Fruit fly (Drosophila melanogaster) whole organism, embryonic: ENCODE results near the gene drl.
A peak's percentile ranks its signal among the peaks of the same experiment; 100 is the strongest.

Experiments used
- Asciz ChIP-seq: fragments of 200-800 bp; sonication (Bioruptor generic); optimal IDR thresholded peaks from 2 replicates; lab custom pipeline; 2017; ENCODE audit warnings: missing biosample characterization, mild to moderate bottlenecking, missing genetic modification characterization, missing genetic modification reagents
- Atf6 ChIP-seq: fragments of 200-800 bp; sonication (Bioruptor generic); IDR thresholded peaks from 2 replicates; pipeline ENCODE4 v1.3.6; 2022; ENCODE audit warnings: missing biosample characterization, missing genetic modification characterization
- Blimp-1 ChIP-seq: fragments of 200-800 bp; sonication (Bioruptor generic); optimal IDR thresholded peaks from 3 replicates; lab custom pipeline; 2018; ENCODE audit warnings: missing biosample characterization, missing genetic modification characterization, mild to moderate bottlenecking, moderate library complexity, missing genetic modification reagents
- CG10209 ChIP-seq: fragments of 200-800 bp; sonication (Bioruptor generic); optimal IDR thresholded peaks from 3 replicates; lab custom pipeline; 2017; ENCODE audit warnings: missing biosample characterization, mild to moderate bottlenecking, missing genetic modification characterization, missing genetic modification reagents
- CG10321 ChIP-seq: fragments of 200-800 bp; sonication (Bioruptor generic); IDR thresholded peaks from 2 replicates; pipeline ENCODE4 v1.3.6; 2022; ENCODE audit warnings: missing biosample characterization, missing genetic modification characterization
- CG10366 ChIP-seq: fragments of 200-800 bp; sonication (Bioruptor generic); IDR thresholded peaks from 2 replicates; pipeline ENCODE4 v1.3.6; 2022; ENCODE audit warnings: missing biosample characterization, missing genetic modification characterization
- CG10979 ChIP-seq: fragments of 200-800 bp; sonication (Bioruptor generic); optimal IDR thresholded peaks from 2 replicates; lab custom pipeline; 2018; ENCODE audit warnings: missing biosample characterization, mild to moderate bottlenecking, missing genetic modification characterization, moderate library complexity
- CG12155 ChIP-seq: fragments of 200-800 bp; sonication (Bioruptor generic); optimal IDR thresholded peaks from 3 replicates; lab custom pipeline; 2016; ENCODE audit warnings: missing biosample characterization, missing genetic modification characterization
- CG12219 ChIP-seq: fragments of 200-800 bp; sonication (Bioruptor generic); optimal IDR thresholded peaks from 3 replicates; lab custom pipeline; 2018; ENCODE audit warnings: missing biosample characterization, mild to moderate bottlenecking, missing genetic modification characterization
- CG14441 ChIP-seq: fragments of 200-800 bp; sonication (Bioruptor generic); IDR thresholded peaks from 2 replicates; pipeline ENCODE4 v1.3.6; 2022; ENCODE audit warnings: missing biosample characterization, missing genetic modification characterization
- CG17829 ChIP-seq: fragments of 200-800 bp; optimal IDR thresholded peaks from 2 replicates; lab custom pipeline; 2019; ENCODE audit warnings: missing biosample characterization, mild to moderate bottlenecking, missing genetic modification characterization, moderate library complexity
- CG30403 ChIP-seq: fragments of 200-800 bp; sonication (Bioruptor generic); optimal IDR thresholded peaks from 3 replicates; lab custom pipeline; 2016; ENCODE audit warnings: missing biosample characterization, missing genetic modification characterization
- CG30431 ChIP-seq: fragments of 200-800 bp; sonication (Bioruptor generic); optimal IDR thresholded peaks from 2 replicates; lab custom pipeline; 2017; ENCODE audit warnings: missing biosample characterization, missing genetic modification characterization
- CG31441 ChIP-seq: fragments of 200-800 bp; sonication (Bioruptor generic); IDR thresholded peaks from 2 replicates; pipeline ENCODE4 v1.3.6; 2022; ENCODE audit warnings: missing biosample characterization, missing genetic modification characterization
- CG4424 ChIP-seq: fragments of 200-800 bp; sonication (Bioruptor generic); optimal IDR thresholded peaks from 3 replicates; lab custom pipeline; 2016; ENCODE audit warnings: missing biosample characterization, missing genetic modification characterization
- CG4820 ChIP-seq: fragments of 200-800 bp; sonication (Bioruptor generic); optimal IDR thresholded peaks from 3 replicates; lab custom pipeline; 2016; ENCODE audit warnings: missing biosample characterization, missing genetic modification characterization
- CG5245 ChIP-seq: fragments of 200-800 bp; sonication (Bioruptor generic); optimal IDR thresholded peaks from 3 replicates; lab custom pipeline; 2016; ENCODE audit warnings: missing biosample characterization, missing genetic modification characterization
- CG6813 ChIP-seq: fragments of 200-800 bp; sonication (Bioruptor generic); optimal IDR thresholded peaks from 2 replicates; lab custom pipeline; 2017; ENCODE audit warnings: missing biosample characterization, missing genetic modification characterization, mild to moderate bottlenecking, moderate library complexity, missing genetic modification reagents
- CG7987 ChIP-seq: fragments of 200-800 bp; sonication (Bioruptor generic); optimal IDR thresholded peaks from 2 replicates; lab custom pipeline; 2018; ENCODE audit warnings: missing biosample characterization, mild to moderate bottlenecking, missing genetic modification characterization, moderate library complexity
- D ChIP-seq, 2 experiments: fragments of 200-800 bp in 1 of 2; fragments of >200 bp in 1 of 2; sonication (Bioruptor generic) in 1 of 2; optimal IDR thresholded peaks; 2 replicates in 1 of 2; 3 replicates in 1 of 2; lab custom pipeline; 2017; ENCODE audit warnings: mild to moderate bottlenecking in 1 of 2, missing biosample characterization in 1 of 2, missing genetic modification characterization in 1 of 2, missing genetic modification reagents in 1 of 2
- D19A ChIP-seq: fragments of 200-800 bp; optimal IDR thresholded peaks from 3 replicates; lab custom pipeline; 2019; ENCODE audit warnings: missing biosample characterization, mild to moderate bottlenecking, missing genetic modification characterization, moderate library complexity
- GATAe ChIP-seq: fragments of 200-800 bp; sonication (Bioruptor generic); conservative IDR thresholded peaks from 2 replicates; pipeline ENCODE4 v1.3.6; 2022; ENCODE audit warnings: missing biosample characterization, missing genetic modification characterization
- HLH3B ChIP-seq: fragments of 200-800 bp; sonication (Bioruptor generic); IDR thresholded peaks from 2 replicates; pipeline ENCODE4 v1.3.6; 2022; ENCODE audit warnings: missing biosample characterization, missing genetic modification characterization
- MTF-1 ChIP-seq: fragments of 200-800 bp; sonication (Bioruptor generic); optimal IDR thresholded peaks from 2 replicates; lab custom pipeline; 2018; ENCODE audit warnings: missing biosample characterization, mild to moderate bottlenecking, missing genetic modification characterization, borderline replicate concordance
- NFAT ChIP-seq: fragments of 200-800 bp; sonication (Bioruptor generic); IDR thresholded peaks from 2 replicates; pipeline ENCODE4 v1.3.6; 2022; ENCODE audit warnings: missing biosample characterization, missing genetic modification characterization
- Nf-YA ChIP-seq: fragments of 200-800 bp; sonication (Bioruptor generic); IDR thresholded peaks from 2 replicates; pipeline ENCODE4 v1.3.6; 2022; ENCODE audit warnings: missing biosample characterization, missing genetic modification characterization
- Nf-YC ChIP-seq: fragments of 200-800 bp; optimal IDR thresholded peaks from 3 replicates; lab custom pipeline; 2019; ENCODE audit warnings: missing biosample characterization, mild to moderate bottlenecking, missing genetic modification characterization, moderate library complexity
- Opbp ChIP-seq: fragments of 200-800 bp; sonication (Bioruptor generic); IDR thresholded peaks from 3 replicates; pipeline ENCODE4 v1.3.6; 2022; ENCODE audit warnings: missing biosample characterization, missing genetic modification characterization; ENCODE audit not compliant: partially characterized antibody
- Pdp1 ChIP-seq, 2 experiments: fragments of 200-800 bp; sonication (Bioruptor generic); optimal IDR thresholded peaks; 3 replicates each; lab custom pipeline; 2016; ENCODE audit warnings: missing biosample characterization in 2 of 2, missing genetic modification characterization in 2 of 2, mild to moderate bottlenecking in 1 of 2, moderate library complexity in 1 of 2
- Ptx1 ChIP-seq: fragments of 200-800 bp; sonication (Bioruptor generic); IDR thresholded peaks from 2 replicates; pipeline ENCODE4 v1.3.6; 2022; ENCODE audit warnings: missing biosample characterization, missing genetic modification characterization
- YL-1 ChIP-seq: fragments of 200-800 bp; sonication (Bioruptor generic); optimal IDR thresholded peaks from 3 replicates; lab custom pipeline; 2017; ENCODE audit warnings: missing biosample characterization, mild to moderate bottlenecking, missing genetic modification characterization
- abd-A ChIP-seq: fragments of 200-800 bp; sonication (Bioruptor generic); optimal IDR thresholded peaks from 3 replicates; lab custom pipeline; 2019; ENCODE audit warnings: missing biosample characterization, mild to moderate bottlenecking, missing genetic modification characterization, moderate library complexity
- cad ChIP-seq: fragments of >200 bp; optimal IDR thresholded peaks from 2 replicates; lab custom pipeline; 2017; ENCODE audit warnings: missing biosample characterization, missing genetic modification characterization
- cg ChIP-seq: fragments of 200-800 bp; sonication (Bioruptor generic); optimal IDR thresholded peaks from 3 replicates; lab custom pipeline; 2019; ENCODE audit warnings: missing biosample characterization, mild to moderate bottlenecking, missing genetic modification characterization, moderate library complexity
- cwo ChIP-seq: fragments of 200-800 bp; sonication (Bioruptor generic); optimal IDR thresholded peaks from 3 replicates; lab custom pipeline; 2017; ENCODE audit warnings: missing biosample characterization, missing genetic modification characterization, mild to moderate bottlenecking, moderate library complexity, missing genetic modification reagents
- en ChIP-seq: fragments of 200-800 bp; sonication (Bioruptor generic); optimal IDR thresholded peaks from 2 replicates; lab custom pipeline; 2016; ENCODE audit warnings: missing biosample characterization, missing genetic modification characterization
- gce ChIP-seq: fragments of 200-800 bp; sonication (Bioruptor generic); IDR thresholded peaks from 3 replicates; pipeline ENCODE4 v1.3.6; 2022; ENCODE audit warnings: missing biosample characterization, missing genetic modification characterization
- nau ChIP-seq: fragments of 200-800 bp; sonication (Bioruptor generic); optimal IDR thresholded peaks from 3 replicates; lab custom pipeline; 2017; ENCODE audit warnings: missing biosample characterization, mild to moderate bottlenecking, missing genetic modification characterization, missing genetic modification reagents
- nmo ChIP-seq: fragments of 200-800 bp; sonication (Bioruptor generic); optimal IDR thresholded peaks from 2 replicates; lab custom pipeline; 2018; ENCODE audit warnings: missing biosample characterization, mild to moderate bottlenecking, missing genetic modification characterization, moderate library complexity
- nom ChIP-seq: fragments of 200-800 bp; sonication (Bioruptor generic); optimal IDR thresholded peaks from 2 replicates; lab custom pipeline; 2017; ENCODE audit warnings: missing biosample characterization, missing genetic modification characterization, mild to moderate bottlenecking, moderate library complexity, missing genetic modification reagents
- odd ChIP-seq: fragments of 200-800 bp; sonication (Bioruptor generic); optimal IDR thresholded peaks from 2 replicates; lab custom pipeline; 2017; ENCODE audit warnings: missing biosample characterization, mild to moderate bottlenecking, missing genetic modification characterization
- otp ChIP-seq: fragments of 200-800 bp; sonication (Bioruptor generic); IDR thresholded peaks from 3 replicates; pipeline ENCODE4, ENCODE4 v1.3.6; 2022; ENCODE audit warnings: missing biosample characterization, missing genetic modification characterization
- prd ChIP-seq, 3 experiments: fragments of >200 bp in 2 of 3; fragments of 200-800 bp in 1 of 3; sonication (Bioruptor generic) in 1 of 3; optimal IDR thresholded peaks in 2 of 3; IDR thresholded peaks in 1 of 3; 2 replicates in 2 of 3; 3 replicates in 1 of 3; pipeline versions ENCODE4 v1.3.6 to Lab custom; 2017 to 2022; ENCODE audit warnings: missing biosample characterization in 1 of 3, missing genetic modification characterization in 1 of 3
- pum ChIP-seq: fragments of 200-800 bp; sonication (Bioruptor generic); optimal IDR thresholded peaks from 2 replicates; lab custom pipeline; 2016; ENCODE audit warnings: missing biosample characterization, missing genetic modification characterization
- shn ChIP-seq: fragments of 200-800 bp; sonication (Bioruptor generic); optimal IDR thresholded peaks from 3 replicates; lab custom pipeline; 2016; ENCODE audit warnings: missing biosample characterization, missing genetic modification characterization
- stc ChIP-seq: fragments of 200-800 bp; sonication (Bioruptor generic); IDR thresholded peaks from 2 replicates; pipeline ENCODE4 v1.3.6; 2022; ENCODE audit warnings: missing biosample characterization, missing genetic modification characterization
- stwl ChIP-seq: fragments of 200-800 bp; sonication (Bioruptor generic); optimal IDR thresholded peaks from 3 replicates; lab custom pipeline; 2018; ENCODE audit warnings: missing biosample characterization, mild to moderate bottlenecking, missing genetic modification characterization, moderate library complexity
- trh ChIP-seq: fragments of 200-800 bp; sonication (Bioruptor generic); optimal IDR thresholded peaks from 2 replicates; lab custom pipeline; 2016; ENCODE audit warnings: missing biosample characterization, missing genetic modification characterization
- ttk ChIP-seq: fragments of 200-800 bp; sonication (Bioruptor generic); IDR thresholded peaks from 2 replicates; pipeline ENCODE4 v2.1.2; 2022; ENCODE audit warnings: missing biosample characterization, missing genetic modification characterization

Gene drl

dm6 chr2L:19191789-19192297 is 1.7 kb downstream of the drl start (continued):
- TF ChIP-seq abd-A (no peak), Asciz (GFP tag; lab: Kevin White, UChicago) (peak; percentile 66), CG12155 (GFP tag; lab: Kevin White, UChicago) (no peak), stwl (tag; lab: Kevin White, UChicago) (no peak), Blimp-1 (GFP tag; lab: Kevin White, UChicago) (peak; percentile 30), CG4820 (GFP tag; lab: Kevin White, UChicago) (no peak), HLH3B (GFP tag; lab: Robert Waterston, UW) (peak; percentile 26; the same call in 1 of the 2 replicates), en (GFP tag; lab: Kevin White, UChicago) (peak; percentile 0), GATAe (GFP tag; lab: Robert Waterston, UW) (no peak; the same call in 1 of the 2 replicates), Nf-YA (GFP tag; lab: Robert Waterston, UW) (no peak), MTF-1 (peak; percentile 38), YL-1 (GFP tag; lab: Kevin White, UChicago) (no peak), CG17829 (tag; lab: Kevin White, UChicago) (peak; percentile 30), D (optimal IDR thresholded peaks at IDR 0.05; lab: Kevin White, UChicago) (no peak), D (GFP tag; optimal IDR thresholded peaks at IDR 0.05; lab: Kevin White, UChicago) (peak; percentile 47), Atf6 (GFP tag; lab: Robert Waterston, UW) (no peak), prd (optimal IDR thresholded peaks at IDR 0.05; lab: Kevin White, UChicago) (no peak), prd (GFP tag; IDR thresholded peaks at IDR 0.05; lab: Robert Waterston, UW) (no peak), CG7987 (GFP tag; lab: Kevin White, UChicago) (peak; percentile 29), CG10979 (peak; percentile 55), Nf-YC (tag; lab: Kevin White, UChicago) (peak; percentile 12), NFAT (GFP tag; lab: Robert Waterston, UW) (no peak), Pdp1 (GFP tag; optimal IDR thresholded peaks at IDR 0.05; lab: Kevin White, UChicago) (peak in 1 of 2 experiments; percentile 42), nmo (peak; percentile 36), D19A (peak; percentile 3), CG30403 (GFP tag; lab: Kevin White, UChicago) (no peak), CG4424 (GFP tag; lab: Kevin White, UChicago) (peak; percentile 13), stc (no peak), otp (no peak), odd (GFP tag; lab: Kevin White, UChicago) (peak; percentile 67), gce (GFP tag; lab: Robert Waterston, UW) (0 out of 3 replicates have a peak, but pooled peaks have one; percentile 30), nau (peak; percentile 68), CG10321 (GFP tag; lab: Robert Waterston, UW) (no peak), nom (GFP tag; lab: Kevin White, UChicago) (no peak), shn (GFP tag; lab: Kevin White, UChicago) (no peak), cg (no peak), cad (GFP tag; lab: Kevin White, UChicago) (peak; percentile 77), CG6813 (peak; percentile 64), pum (GFP tag; lab: Kevin White, UChicago) (no peak), CG30431 (GFP tag; lab: Kevin White, UChicago) (no peak), CG10209 (peak; percentile 28), CG14441 (GFP tag; lab: Robert Waterston, UW) (no peak), Opbp (GFP tag; lab: Robert Waterston, UW) (no peak), trh (GFP tag; lab: Kevin White, UChicago) (no peak), CG31441 (peak; percentile 73), cwo (GFP tag; lab: Kevin White, UChicago) (peak; percentile 56), CG10366 (GFP tag; lab: Robert Waterston, UW) (no peak), Ptx1 (GFP tag; lab: Robert Waterston, UW) (no peak), ttk (GFP tag; lab: Robert Waterston, UW) (no peak), CG12219 (GFP tag; lab: Kevin White, UChicago) (peak; percentile 21), CG5245 (GFP tag; lab: Kevin White, UChicago) (no peak)
